Worm (Caenorhabditis elegans): Measurements from ENCODE around the gene far-5.

DNA sequence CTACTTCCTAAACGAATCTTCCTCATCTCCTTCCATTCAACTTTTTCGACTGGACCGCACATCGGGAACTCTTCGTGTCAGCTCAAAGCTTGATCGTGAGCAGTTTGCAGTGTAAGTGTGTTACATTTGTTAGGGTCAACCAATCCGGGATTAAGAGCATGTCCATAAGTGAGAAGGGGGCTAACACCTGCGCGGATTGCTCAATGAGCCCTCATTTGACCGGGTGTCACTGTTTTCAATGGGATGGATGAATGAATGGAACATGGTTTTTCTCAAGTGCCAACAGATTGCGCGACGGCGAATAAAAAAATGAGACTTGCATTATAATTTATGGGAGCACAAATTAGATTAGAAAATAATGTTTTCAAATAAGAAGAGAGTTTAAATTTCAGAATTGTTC lies 29.9 kb downstream of the far-5 start:
- TF ChIP-seq dao-5 (tag; optimal IDR thresholded peaks at IDR 0.05) (no peak), W03F9.2 (tag; optimal IDR thresholded peaks at IDR 0.05) (no peak)
